Fruit fly (Drosophila melanogaster) whole organism, wandering third instar larva: ENCODE results near the gene CG13305.

Experiments used
- Abd-B ChIP-seq: fragments of >200 bp; optimal IDR thresholded peaks from 2 replicates; lab custom pipeline; 2017; ENCODE audit warnings: missing biosample characterization, missing genetic modification characterization
- CG32264 ChIP-seq: fragments of 200-800 bp; sonication (Bioruptor generic); optimal IDR thresholded peaks from 2 replicates; lab custom pipeline; 2016; ENCODE audit warnings: missing biosample characterization, missing genetic modification characterization
- CG9705 ChIP-seq: fragments of 200-800 bp; sonication (Bioruptor generic); optimal IDR thresholded peaks from 2 replicates; lab custom pipeline; 2018; ENCODE audit warnings: missing biosample characterization, mild to moderate bottlenecking, missing genetic modification characterization
- CrebA ChIP-seq: fragments of 200-800 bp; sonication (Bioruptor generic); optimal IDR thresholded peaks from 2 replicates; lab custom pipeline; 2016; ENCODE audit warnings: missing biosample characterization, mild to moderate bottlenecking, missing genetic modification characterization, borderline replicate concordance
- Dfd ChIP-seq: fragments of >200 bp; optimal IDR thresholded peaks from 2 replicates; lab custom pipeline; 2017; ENCODE audit warnings: missing biosample characterization, missing genetic modification characterization
- Dif ChIP-seq: fragments of 200-275, 200-300 bp; sonication (Bioruptor generic); optimal IDR thresholded peaks from 2 replicates; lab custom pipeline; 2018; ENCODE audit warnings: missing biosample characterization, missing genetic modification characterization; ENCODE audit not compliant: partially characterized antibody
- GATAd ChIP-seq: sonication (Bioruptor generic); optimal IDR thresholded peaks from 2 replicates; lab custom pipeline; 2016; ENCODE audit warnings: missing biosample characterization, missing genetic modification characterization
- HLH106 ChIP-seq: fragments of 200-800 bp; optimal IDR thresholded peaks from 3 replicates; lab custom pipeline; 2019; ENCODE audit warnings: missing biosample characterization, mild to moderate bottlenecking, missing genetic modification characterization, moderate library complexity
- Hnf4 ChIP-seq: fragments of 200-800 bp; sonication (Bioruptor generic); optimal IDR thresholded peaks from 2 replicates; lab custom pipeline; 2016; ENCODE audit warnings: missing biosample characterization, mild to moderate bottlenecking, missing genetic modification characterization
- Hr78 ChIP-seq: fragments of >200 bp; optimal IDR thresholded peaks from 2 replicates; lab custom pipeline; 2017; ENCODE audit warnings: missing biosample characterization, missing genetic modification characterization
- Hr83 ChIP-seq: fragments of 200-300 bp; sonication (Bioruptor generic); optimal IDR thresholded peaks from 2 replicates; lab custom pipeline; 2016; ENCODE audit warnings: missing biosample characterization, mild to moderate bottlenecking, missing genetic modification characterization, moderate library complexity; ENCODE audit not compliant: poor library complexity, severe bottlenecking
- Jra ChIP-seq: sonication (Bioruptor generic); optimal IDR thresholded peaks from 2 replicates; lab custom pipeline; 2016; ENCODE audit warnings: missing biosample characterization, missing genetic modification characterization
- Mio ChIP-seq: sonication (Bioruptor generic); optimal IDR thresholded peaks from 2 replicates; lab custom pipeline; 2016; ENCODE audit warnings: missing biosample characterization, missing genetic modification characterization
- Myc ChIP-seq: fragments of >200 bp; optimal IDR thresholded peaks from 2 replicates; lab custom pipeline; 2017
- N ChIP-seq: fragments of >200 bp; optimal IDR thresholded peaks from 2 replicates; lab custom pipeline; 2018; ENCODE audit warnings: missing biosample characterization, missing external identifiers, missing genetic modification characterization
- OdsH ChIP-seq: fragments of 200-800 bp; sonication (Bioruptor generic); optimal IDR thresholded peaks from 2 replicates; lab custom pipeline; 2016; ENCODE audit warnings: missing biosample characterization, mild to moderate bottlenecking, missing genetic modification characterization
- Rel ChIP-seq, 2 experiments: fragments of 200-800 bp; sonication (Bioruptor generic) in 1 of 2; optimal IDR thresholded peaks; 2 replicates in 1 of 2; 3 replicates in 1 of 2; lab custom pipeline; 2016 to 2019; ENCODE audit warnings: mild to moderate bottlenecking in 2 of 2, missing biosample characterization in 2 of 2, missing genetic modification characterization in 2 of 2, moderate library complexity in 1 of 2
- Sp1 ChIP-seq: fragments of 200-800 bp; sonication (Bioruptor generic); optimal IDR thresholded peaks from 3 replicates; lab custom pipeline; 2019; ENCODE audit warnings: missing biosample characterization, mild to moderate bottlenecking, missing genetic modification characterization, moderate library complexity
- Vsx2 ChIP-seq: fragments of 200-300, 225-300 bp; sonication (Bioruptor generic); optimal IDR thresholded peaks from 2 replicates; lab custom pipeline; 2018; ENCODE audit warnings: missing biosample characterization, missing genetic modification characterization; ENCODE audit not compliant: partially characterized antibody
- br ChIP-seq: fragments of 200-800 bp; sonication (Bioruptor generic); optimal IDR thresholded peaks from 2 replicates; lab custom pipeline; 2016; ENCODE audit warnings: missing biosample characterization, missing genetic modification characterization
- brk ChIP-seq: fragments of 200-800 bp; sonication (Bioruptor generic); optimal IDR thresholded peaks from 2 replicates; lab custom pipeline; 2016; ENCODE audit warnings: missing biosample characterization, mild to moderate bottlenecking, missing genetic modification characterization
- dl ChIP-seq, 2 experiments: fragments of 175-275, 200-275 bp in 1 of 2; fragments of 200-275 bp in 1 of 2; sonication (Bioruptor generic); optimal IDR thresholded peaks; lab custom pipeline; 2018; ENCODE audit warnings: mild to moderate bottlenecking in 2 of 2, missing biosample characterization in 2 of 2, missing genetic modification characterization in 2 of 2, moderate library complexity in 2 of 2; ENCODE audit not compliant: partially characterized antibody in 2 of 2, insufficient read depth in 1 of 2
- dmrt93B ChIP-seq: fragments of 200-800 bp; sonication (Bioruptor generic); optimal IDR thresholded peaks from 2 replicates; lab custom pipeline; 2018; ENCODE audit warnings: missing biosample characterization, mild to moderate bottlenecking, missing genetic modification characterization
- dsf ChIP-seq: sonication (Bioruptor generic); optimal IDR thresholded peaks from 2 replicates; lab custom pipeline; 2016; ENCODE audit warnings: missing biosample characterization, missing genetic modification characterization, borderline replicate concordance
- ey ChIP-seq: fragments of 200-800 bp; sonication (Bioruptor generic); optimal IDR thresholded peaks from 2 replicates; lab custom pipeline; 2016; ENCODE audit warnings: missing biosample characterization, missing genetic modification characterization
- foxo ChIP-seq, 2 experiments: fragments of 200-800 bp; sonication (Bioruptor generic); optimal IDR thresholded peaks; 2 replicates in 1 of 2; 3 replicates in 1 of 2; lab custom pipeline; 2016 to 2017; ENCODE audit warnings: missing biosample characterization in 2 of 2, missing genetic modification characterization in 2 of 2
- fru ChIP-seq: fragments of 200-800 bp; sonication (Bioruptor generic); optimal IDR thresholded peaks from 3 replicates; lab custom pipeline; 2016; ENCODE audit warnings: missing biosample characterization, mild to moderate bottlenecking, missing genetic modification characterization
- h ChIP-seq: fragments of 200-800 bp; sonication (Bioruptor generic); optimal IDR thresholded peaks from 3 replicates; lab custom pipeline; 2016; ENCODE audit warnings: missing biosample characterization, mild to moderate bottlenecking, missing genetic modification characterization
- jim ChIP-seq: fragments of 175-275, 200-325 bp; sonication (Bioruptor generic); optimal IDR thresholded peaks from 2 replicates; lab custom pipeline; 2016; ENCODE audit warnings: missing biosample characterization, mild to moderate bottlenecking, missing genetic modification characterization
- lola ChIP-seq: fragments of >200 bp; optimal IDR thresholded peaks from 2 replicates; lab custom pipeline; 2017; ENCODE audit warnings: missing biosample characterization, missing genetic modification characterization
- pan ChIP-seq: fragments of >200 bp; optimal IDR thresholded peaks from 2 replicates; lab custom pipeline; 2017
- psq ChIP-seq: fragments of 200-800 bp; sonication (Bioruptor generic); optimal IDR thresholded peaks from 3 replicates; lab custom pipeline; 2017; ENCODE audit warnings: missing biosample characterization, mild to moderate bottlenecking, missing genetic modification characterization, moderate library complexity
- rgr ChIP-seq: fragments of 200-800 bp; sonication (Bioruptor generic); optimal IDR thresholded peaks from 3 replicates; lab custom pipeline; 2016; ENCODE audit warnings: missing biosample characterization, mild to moderate bottlenecking, missing genetic modification characterization
- sage ChIP-seq: fragments of 200-800 bp; sonication (Bioruptor generic); optimal IDR thresholded peaks from 2 replicates; lab custom pipeline; 2016; ENCODE audit warnings: missing biosample characterization, mild to moderate bottlenecking, missing genetic modification characterization
- sv ChIP-seq: fragments of 200-800 bp; sonication (Bioruptor generic); optimal IDR thresholded peaks from 3 replicates; lab custom pipeline; 2016; ENCODE audit warnings: missing biosample characterization, missing genetic modification characterization
- tai ChIP-seq: sonication (Bioruptor generic); optimal IDR thresholded peaks from 2 replicates; lab custom pipeline; 2016; ENCODE audit warnings: missing biosample characterization, missing genetic modification characterization
- usp ChIP-seq: fragments of >200 bp; optimal IDR thresholded peaks from 2 replicates; lab custom pipeline; 2017; ENCODE audit warnings: missing biosample characterization, missing genetic modification characterization
- woc ChIP-seq: sonication (Bioruptor generic); optimal IDR thresholded peaks from 2 replicates; lab custom pipeline; 2016; ENCODE audit warnings: missing biosample characterization, mild to moderate bottlenecking, missing genetic modification characterization

The CG13305 gene

dm6 chr3L:8675545-8676084 lies 29.0 kb upstream of the CG13305 start, which contains the start of gene hry:
Gene hry, plus strand, starts transcription at chr3L:8675759.
- TF ChIP-seq Dif: peak; percentile 61
- peak; percentile 87 for TF ChIP-seq Jra (GFP tag; lab: Kevin White, UChicago)
- TF ChIP-seq jim (GFP tag; lab: Kevin White, UChicago): no peak
- no peak for TF ChIP-seq Mio (GFP tag; lab: Kevin White, UChicago)
- peak; percentile 93 for TF ChIP-seq Rel (GFP tag; optimal IDR thresholded peaks at IDR 0.05; lab: Kevin White, UChicago)
- TF ChIP-seq Rel (tag; optimal IDR thresholded peaks at IDR 0.05; lab: Kevin White, UChicago): peak; percentile 80
- no peak for TF ChIP-seq CG9705
- peak; percentile 60 for TF ChIP-seq rgr (GFP tag; lab: Kevin White, UChicago)
- TF ChIP-seq N (GFP tag; lab: Kevin White, UChicago): no peak
- no peak for TF ChIP-seq Abd-B
- peak in 1 of 2 experiments; percentile 13 for TF ChIP-seq foxo (GFP tag; optimal IDR thresholded peaks at IDR 0.05; lab: Kevin White, UChicago)
- no peak for TF ChIP-seq ey
- TF ChIP-seq woc: peak; percentile 62
- TF ChIP-seq h: peak; percentile 99
- TF ChIP-seq dl (GFP tag; optimal IDR thresholded peaks at IDR 0.05; lab: Kevin White, UChicago; ENCODE audit: insufficient read depth in 1 of 2, partially characterized antibody in 2 of 2): peak; percentile 16 to 69
- peak; percentile 9 for TF ChIP-seq sage (GFP tag; lab: Kevin White, UChicago)
- no peak for TF ChIP-seq Hr78 (GFP tag; lab: Kevin White, UChicago)
- peak; percentile 70 for TF ChIP-seq Hnf4 (GFP tag; lab: Kevin White, UChicago)
- no peak for TF ChIP-seq pan
- TF ChIP-seq CG32264 (GFP tag; lab: Kevin White, UChicago): no peak
- TF ChIP-seq HLH106: no peak
- TF ChIP-seq dmrt93B (GFP tag; lab: Kevin White, UChicago): no peak
- TF ChIP-seq Hr83: peak; percentile 75
- TF ChIP-seq fru (GFP tag; lab: Kevin White, UChicago): peak; percentile 28
- peak; percentile 61 for TF ChIP-seq Vsx2
- TF ChIP-seq Sp1 (GFP tag; lab: Kevin White, UChicago): peak; percentile 65
- peak; percentile 68 for TF ChIP-seq OdsH (GFP tag; lab: Kevin White, UChicago)
- no peak for TF ChIP-seq dsf (GFP tag; lab: Kevin White, UChicago)
- TF ChIP-seq Myc (lab: Kevin White, UChicago): no peak
- peak; percentile 61 for TF ChIP-seq tai (GFP tag; lab: Kevin White, UChicago)
- TF ChIP-seq psq: peak; percentile 20
- no peak for TF ChIP-seq usp (GFP tag; lab: Kevin White, UChicago)
- TF ChIP-seq sv (GFP tag; lab: Kevin White, UChicago): peak; percentile 0
- TF ChIP-seq brk: peak; percentile 87
- TF ChIP-seq br (GFP tag; lab: Kevin White, UChicago): peak; percentile 53
- no peak for TF ChIP-seq lola
- TF ChIP-seq CrebA (GFP tag; lab: Kevin White, UChicago): peak; percentile 67
- no peak for TF ChIP-seq GATAd (GFP tag; lab: Kevin White, UChicago)
- TF ChIP-seq Dfd: no peak

dm6 chr3L:8675029-8675544 lies 28.5 kb upstream of the CG13305 start:
- TF ChIP-seq dmrt93B (GFP tag; lab: Kevin White, UChicago) (peak; percentile 18), OdsH (GFP tag; lab: Kevin White, UChicago) (no peak), dl (GFP tag; optimal IDR thresholded peaks at IDR 0.05; lab: Kevin White, UChicago; ENCODE audit: insufficient read depth in 1 of 2, partially characterized antibody in 2 of 2) (no peak), psq (no peak), pan (no peak), Dif (no peak), CrebA (GFP tag; lab: Kevin White, UChicago) (no peak), Myc (lab: Kevin White, UChicago) (no peak), tai (GFP tag; lab: Kevin White, UChicago) (no peak), Mio (GFP tag; lab: Kevin White, UChicago) (no peak), GATAd (GFP tag; lab: Kevin White, UChicago) (no peak), sv (GFP tag; lab: Kevin White, UChicago) (no peak), Jra (GFP tag; lab: Kevin White, UChicago) (no peak), dsf (GFP tag; lab: Kevin White, UChicago) (no peak), sage (GFP tag; lab: Kevin White, UChicago) (no peak), ey (no peak), jim (GFP tag; lab: Kevin White, UChicago) (no peak), Rel (GFP tag; optimal IDR thresholded peaks at IDR 0.05; lab: Kevin White, UChicago) (no peak), Rel (tag; optimal IDR thresholded peaks at IDR 0.05; lab: Kevin White, UChicago) (peak; percentile 100), Hr78 (GFP tag; lab: Kevin White, UChicago) (no peak), CG9705 (peak; percentile 9), foxo (GFP tag; optimal IDR thresholded peaks at IDR 0.05; lab: Kevin White, UChicago) (peak in 1 of 2 experiments; percentile 21), br (GFP tag; lab: Kevin White, UChicago) (peak; percentile 69), usp (GFP tag; lab: Kevin White, UChicago) (no peak), HLH106 (no peak), rgr (GFP tag; lab: Kevin White, UChicago) (no peak), Vsx2 (no peak), Abd-B (no peak), fru (GFP tag; lab: Kevin White, UChicago) (peak; percentile 56), Sp1 (GFP tag; lab: Kevin White, UChicago) (no peak), brk (no peak), N (GFP tag; lab: Kevin White, UChicago) (no peak)
